Fruit fly (Drosophila melanogaster) whole organism, embryonic: ENCODE data around the gene Bacc.

Experiments used
- B-H2 ChIP-seq: fragments of 200-800 bp; sonication (Bioruptor generic); optimal IDR thresholded peaks from 2 replicates; lab custom pipeline; 2018; ENCODE audit warnings: missing biosample characterization, mild to moderate bottlenecking, missing genetic modification characterization
- CG10147 ChIP-seq: fragments of 200-800 bp; sonication (Bioruptor generic); optimal IDR thresholded peaks from 2 replicates; lab custom pipeline; 2019; ENCODE audit warnings: missing biosample characterization, mild to moderate bottlenecking, missing genetic modification characterization, moderate library complexity
- CG10543 ChIP-seq: fragments of 200-800 bp; sonication (Bioruptor generic); optimal IDR thresholded peaks from 3 replicates; lab custom pipeline; 2017; ENCODE audit warnings: missing biosample characterization, mild to moderate bottlenecking, missing genetic modification characterization, moderate library complexity
- CG11085 ChIP-seq: fragments of 200-800 bp; sonication (Bioruptor generic); IDR thresholded peaks from 2 replicates; pipeline ENCODE4 v1.3.6; 2022; ENCODE audit warnings: missing biosample characterization, missing genetic modification characterization
- CG11723 ChIP-seq: fragments of 200-800 bp; sonication (Bioruptor generic); optimal IDR thresholded peaks from 2 replicates; lab custom pipeline; 2017; ENCODE audit warnings: missing biosample characterization, mild to moderate bottlenecking, missing genetic modification characterization
- CG12071 ChIP-seq: fragments of 200-800 bp; sonication (Bioruptor generic); optimal IDR thresholded peaks from 3 replicates; lab custom pipeline; 2018; ENCODE audit warnings: missing biosample characterization, mild to moderate bottlenecking, missing genetic modification characterization
- CG12942 ChIP-seq: fragments of 200-800 bp; sonication (Bioruptor generic); optimal IDR thresholded peaks from 3 replicates; lab custom pipeline; 2016; ENCODE audit warnings: missing biosample characterization, missing genetic modification characterization
- CG13894 ChIP-seq: fragments of 200-800 bp; sonication (Bioruptor generic); optimal IDR thresholded peaks from 3 replicates; lab custom pipeline; 2018; ENCODE audit warnings: missing biosample characterization, mild to moderate bottlenecking, missing genetic modification characterization, moderate library complexity
- CG14014 ChIP-seq: fragments of 200-800 bp; sonication (Bioruptor generic); IDR thresholded peaks from 2 replicates; pipeline ENCODE4 v1.3.6; 2022; ENCODE audit warnings: missing biosample characterization, missing genetic modification characterization
- CG15479 ChIP-seq: fragments of 200-800 bp; sonication (Bioruptor generic); optimal IDR thresholded peaks from 3 replicates; lab custom pipeline; 2019; ENCODE audit warnings: missing biosample characterization, mild to moderate bottlenecking, missing genetic modification characterization, moderate library complexity
- CG17829 ChIP-seq: fragments of 200-800 bp; optimal IDR thresholded peaks from 2 replicates; lab custom pipeline; 2019; ENCODE audit warnings: missing biosample characterization, mild to moderate bottlenecking, missing genetic modification characterization, moderate library complexity
- CG2202 ChIP-seq: fragments of 200-800 bp; sonication (Bioruptor generic); optimal IDR thresholded peaks from 2 replicates; lab custom pipeline; 2018; ENCODE audit warnings: missing biosample characterization, mild to moderate bottlenecking, missing genetic modification characterization
- CG31388 ChIP-seq: fragments of 200-800 bp; sonication (Bioruptor generic); optimal IDR thresholded peaks from 2 replicates; lab custom pipeline; 2016; ENCODE audit warnings: missing biosample characterization, missing genetic modification characterization
- CG43689 ChIP-seq: fragments of 200-800 bp; sonication (Bioruptor generic); IDR thresholded peaks from 2 replicates; pipeline ENCODE4 v1.3.6; 2022; ENCODE audit warnings: missing biosample characterization, missing genetic modification characterization
- CG7556 ChIP-seq: fragments of 200-800 bp; sonication (Bioruptor generic); optimal IDR thresholded peaks from 2 replicates; lab custom pipeline; 2017; ENCODE audit warnings: missing biosample characterization, mild to moderate bottlenecking, missing genetic modification characterization
- CG8388 ChIP-seq: fragments of 200-800 bp; sonication (Bioruptor generic); optimal IDR thresholded peaks from 2 replicates; lab custom pipeline; 2019; ENCODE audit warnings: missing biosample characterization, mild to moderate bottlenecking, missing genetic modification characterization, moderate library complexity
- CG8765 ChIP-seq: fragments of 200-800 bp; sonication (Bioruptor generic); IDR thresholded peaks from 2 replicates; pipeline ENCODE4 v1.3.6; 2022; ENCODE audit warnings: missing biosample characterization, missing genetic modification characterization
- CG8944 ChIP-seq: fragments of 200-800 bp; sonication (Bioruptor generic); optimal IDR thresholded peaks from 3 replicates; lab custom pipeline; 2016; ENCODE audit warnings: missing biosample characterization, missing genetic modification characterization
- CG9215 ChIP-seq: fragments of 200-800 bp; sonication (Bioruptor generic); IDR thresholded peaks from 2 replicates; pipeline ENCODE4 v1.3.6; 2022; ENCODE audit warnings: missing biosample characterization, missing genetic modification characterization
- CrebB ChIP-seq: fragments of 200-800 bp; sonication (Bioruptor generic); optimal IDR thresholded peaks from 3 replicates; lab custom pipeline; 2018; ENCODE audit warnings: missing biosample characterization, mild to moderate bottlenecking, missing genetic modification characterization
- Fer3 ChIP-seq: fragments of 200-800 bp; sonication (Bioruptor generic); optimal IDR thresholded peaks from 2 replicates; lab custom pipeline; 2018; ENCODE audit warnings: missing biosample characterization, mild to moderate bottlenecking, missing genetic modification characterization, moderate library complexity
- GATAe ChIP-seq: fragments of 200-800 bp; sonication (Bioruptor generic); conservative IDR thresholded peaks from 2 replicates; pipeline ENCODE4 v1.3.6; 2022; ENCODE audit warnings: missing biosample characterization, missing genetic modification characterization
- Gug ChIP-seq: fragments of 200-800 bp; sonication (Bioruptor generic); IDR thresholded peaks from 4 replicates; pipeline ENCODE4 v1.3.6; 2022; ENCODE audit warnings: missing biosample characterization, missing genetic modification characterization
- Kr ChIP-seq: fragments of 200-800 bp; sonication (Bioruptor generic); optimal IDR thresholded peaks from 2 replicates; lab custom pipeline; 2017; ENCODE audit warnings: missing biosample characterization, mild to moderate bottlenecking, missing genetic modification characterization
- Med ChIP-seq: fragments of 200-800 bp; sonication (Bioruptor generic); peaks from one replicate; lab custom pipeline; 2016; ENCODE audit warnings: missing biosample characterization, missing genetic modification characterization, mild to moderate bottlenecking, inconsistent platforms, moderate library complexity
- Meics ChIP-seq: fragments of 200-800 bp; sonication (Bioruptor generic); optimal IDR thresholded peaks from 2 replicates; lab custom pipeline; 2017; ENCODE audit warnings: missing biosample characterization, mild to moderate bottlenecking, missing genetic modification characterization
- Ssrp ChIP-seq: fragments of 200-800 bp; sonication (Bioruptor generic); optimal IDR thresholded peaks from 2 replicates; lab custom pipeline; 2018; ENCODE audit warnings: missing biosample characterization, mild to moderate bottlenecking, missing genetic modification characterization, moderate library complexity
- TFAM ChIP-seq: fragments of 200-800 bp; sonication (Bioruptor generic); optimal IDR thresholded peaks from 2 replicates; lab custom pipeline; 2017; ENCODE audit warnings: missing biosample characterization, missing genetic modification characterization, inconsistent platforms
- Tbp ChIP-seq: fragments of >200 bp; optimal IDR thresholded peaks from 2 replicates; lab custom pipeline; 2018; ENCODE audit warnings: missing biosample characterization, missing genetic modification characterization
- btn ChIP-seq: fragments of 200-800 bp; sonication (Bioruptor generic); optimal IDR thresholded peaks from 2 replicates; lab custom pipeline; 2016; ENCODE audit warnings: missing biosample characterization, missing genetic modification characterization
- cad ChIP-seq: fragments of >200 bp; optimal IDR thresholded peaks from 2 replicates; lab custom pipeline; 2017; ENCODE audit warnings: missing biosample characterization, missing genetic modification characterization
- croc ChIP-seq: fragments of 200-800 bp; sonication (Bioruptor generic); conservative IDR thresholded peaks from 3 replicates; pipeline ENCODE4 v1.3.6; 2022; ENCODE audit warnings: missing biosample characterization, missing genetic modification characterization
- fd3F ChIP-seq: fragments of 200-800 bp; sonication (Bioruptor generic); optimal IDR thresholded peaks from 2 replicates; lab custom pipeline; 2018; ENCODE audit warnings: missing biosample characterization, mild to moderate bottlenecking, missing genetic modification characterization, moderate library complexity
- ftz-f1 ChIP-seq: fragments of 200-800 bp; sonication (Bioruptor generic); optimal IDR thresholded peaks from 2 replicates; lab custom pipeline; 2016; ENCODE audit warnings: missing biosample characterization, missing genetic modification characterization
- fu2 ChIP-seq: fragments of 200-800 bp; sonication (Bioruptor generic); optimal IDR thresholded peaks from 2 replicates; lab custom pipeline; 2016; ENCODE audit warnings: missing biosample characterization, missing genetic modification characterization
- gem ChIP-seq: fragments of 200-800 bp; sonication (Bioruptor generic); optimal IDR thresholded peaks from 2 replicates; lab custom pipeline; 2019; ENCODE audit warnings: missing biosample characterization, mild to moderate bottlenecking, missing genetic modification characterization, moderate library complexity
- her ChIP-seq: fragments of 200-800 bp; sonication (Bioruptor generic); optimal IDR thresholded peaks from 2 replicates; lab custom pipeline; 2016; ENCODE audit warnings: missing biosample characterization, missing genetic modification characterization
- kah ChIP-seq: fragments of 200-800 bp; sonication (Bioruptor generic); optimal IDR thresholded peaks from 2 replicates; lab custom pipeline; 2018; ENCODE audit warnings: missing biosample characterization, mild to moderate bottlenecking, missing genetic modification characterization
- mirr ChIP-seq: fragments of 200-800 bp; sonication (Bioruptor generic); optimal IDR thresholded peaks from 3 replicates; lab custom pipeline; 2018; ENCODE audit warnings: missing biosample characterization, mild to moderate bottlenecking, missing genetic modification characterization
- nau ChIP-seq: fragments of 200-800 bp; sonication (Bioruptor generic); optimal IDR thresholded peaks from 3 replicates; lab custom pipeline; 2017; ENCODE audit warnings: missing biosample characterization, mild to moderate bottlenecking, missing genetic modification characterization, missing genetic modification reagents
- pb ChIP-seq: fragments of 200-800 bp; sonication (Bioruptor generic); optimal IDR thresholded peaks from 3 replicates; lab custom pipeline; 2016; ENCODE audit warnings: missing biosample characterization, missing genetic modification characterization
- repo ChIP-seq: fragments of 200-800 bp; sonication (Bioruptor generic); optimal IDR thresholded peaks from 2 replicates; lab custom pipeline; 2016; ENCODE audit warnings: missing biosample characterization, missing genetic modification characterization
- schlank ChIP-seq: fragments of 200-800 bp; sonication (Bioruptor generic); optimal IDR thresholded peaks from 2 replicates; lab custom pipeline; 2018; ENCODE audit warnings: missing biosample characterization, mild to moderate bottlenecking, missing genetic modification characterization
- sd ChIP-seq: fragments of 200-800 bp; sonication (Bioruptor generic); optimal IDR thresholded peaks from 3 replicates; lab custom pipeline; 2018; ENCODE audit warnings: missing biosample characterization, mild to moderate bottlenecking, missing genetic modification characterization, moderate library complexity
- sens-2 ChIP-seq: fragments of 200-800 bp; sonication (Bioruptor generic); IDR thresholded peaks from 2 replicates; pipeline ENCODE4 v1.3.6; 2022; ENCODE audit warnings: missing biosample characterization, missing genetic modification characterization
- slbo ChIP-seq: fragments of 200-800 bp; sonication (Bioruptor generic); IDR thresholded peaks from 2 replicates; pipeline ENCODE4 v1.3.6; 2022; ENCODE audit warnings: missing biosample characterization, missing genetic modification characterization
- ttk ChIP-seq: fragments of 200-800 bp; sonication (Bioruptor generic); IDR thresholded peaks from 2 replicates; pipeline ENCODE4 v2.1.2; 2022; ENCODE audit warnings: missing biosample characterization, missing genetic modification characterization
- tx ChIP-seq: fragments of 200-800 bp; sonication (Bioruptor generic); optimal IDR thresholded peaks from 2 replicates; lab custom pipeline; 2016; ENCODE audit warnings: missing biosample characterization, missing genetic modification characterization
- wor ChIP-seq: fragments of 200-800 bp; sonication (Bioruptor generic); IDR thresholded peaks from 2 replicates; pipeline ENCODE4 v1.3.6; 2022; ENCODE audit warnings: missing biosample characterization, missing genetic modification characterization

Bacc gene

dm6 chr2L:2729882-2730281 lies 22.4 kb upstream of the Bacc start (continued):
- no peak for TF ChIP-seq CG43689 (GFP tag; lab: Robert Waterston, UW)
- no peak for TF ChIP-seq Tbp (GFP tag; lab: Kevin White, UChicago)
- peak; percentile 91 for TF ChIP-seq Med (GFP tag; lab: Kevin White, UChicago)
- TF ChIP-seq CG10147 (GFP tag; lab: Kevin White, UChicago) = no peak
- TF ChIP-seq CG15479 (GFP tag; lab: Kevin White, UChicago) = no peak
- peak; percentile 58 for TF ChIP-seq ftz-f1 (GFP tag; lab: Kevin White, UChicago)
- no peak for TF ChIP-seq GATAe
- TF ChIP-seq her = no peak
- TF ChIP-seq CG8765 = 0 out of 2 replicates have a peak, but pooled peaks have one; percentile 28
- TF ChIP-seq tx (GFP tag; lab: Kevin White, UChicago) = no peak
- no peak for TF ChIP-seq Kr
- TF ChIP-seq CG7556 = no peak
- no peak for TF ChIP-seq Ssrp (tag; lab: Kevin White, UChicago)
- TF ChIP-seq CG11085 (GFP tag; lab: Robert Waterston, UW) = peak; percentile 49; the same call in 1 of the 2 replicates
- TF ChIP-seq Fer3 (tag; lab: Kevin White, UChicago) = peak; percentile 66
- no peak for TF ChIP-seq repo (GFP tag; lab: Kevin White, UChicago)
- TF ChIP-seq cad (GFP tag; lab: Kevin White, UChicago) = no peak
- TF ChIP-seq Meics = peak; percentile 73
- peak; percentile 8 for TF ChIP-seq CG17829 (tag; lab: Kevin White, UChicago)
- peak; percentile 45 for TF ChIP-seq B-H2 (GFP tag; lab: Kevin White, UChicago)
- no peak for TF ChIP-seq pb (GFP tag; lab: Kevin White, UChicago)
- TF ChIP-seq CG13894 = peak; percentile 54
- TF ChIP-seq CrebB (tag; lab: Kevin White, UChicago) = no peak
- TF ChIP-seq sd (tag; lab: Kevin White, UChicago) = peak; percentile 27
- peak; percentile 46; the same call in 1 of the 2 replicates for TF ChIP-seq CG9215 (GFP tag; lab: Robert Waterston, UW)
- peak; percentile 27 for TF ChIP-seq fd3F (GFP tag; lab: Kevin White, UChicago)
- TF ChIP-seq CG8388 = no peak
- TF ChIP-seq CG12942 (GFP tag; lab: Kevin White, UChicago) = no peak
- no peak for TF ChIP-seq CG31388 (GFP tag; lab: Kevin White, UChicago)
- no peak for TF ChIP-seq kah (GFP tag; lab: Kevin White, UChicago)
- peak; percentile 70 for TF ChIP-seq slbo
- TF ChIP-seq CG2202 (tag; lab: Kevin White, UChicago) = no peak
- peak; percentile 3 for TF ChIP-seq nau (GFP tag; lab: Kevin White, UChicago)
- TF ChIP-seq CG10543 (GFP tag; lab: Kevin White, UChicago) = peak; percentile 80
- peak; percentile 42 for TF ChIP-seq CG14014
- peak; percentile 38; the same call in 1 of the 2 replicates for TF ChIP-seq ttk (GFP tag; lab: Robert Waterston, UW)
- TF ChIP-seq CG8944 (GFP tag; lab: Kevin White, UChicago) = no peak
- TF ChIP-seq gem (tag; lab: Kevin White, UChicago) = peak; percentile 41
- no peak for TF ChIP-seq btn (GFP tag; lab: Kevin White, UChicago)
- TF ChIP-seq CG12071 (GFP tag; lab: Kevin White, UChicago) = peak; percentile 66
- peak; percentile 86; the same call in 3 of the 4 replicates for TF ChIP-seq Gug
- no peak for TF ChIP-seq CG11723 (GFP tag; lab: Kevin White, UChicago)
- peak; percentile 62 for TF ChIP-seq mirr (GFP tag; lab: Kevin White, UChicago)
- TF ChIP-seq wor (GFP tag; lab: Robert Waterston, UW) = no peak
- TF ChIP-seq sens-2 (GFP tag; lab: Robert Waterston, UW) = no peak
- TF ChIP-seq TFAM = no peak
- TF ChIP-seq croc = no peak
- TF ChIP-seq fu2 (GFP tag; lab: Kevin White, UChicago) = no peak
- peak; percentile 15 for TF ChIP-seq schlank (tag; lab: Kevin White, UChicago)
- TF ChIP-seq, all 482 proteins: peak for 139
